Fruit fly (Drosophila melanogaster): ENCODE measurements around the gene Or85b.

Gene Or85b

DNA sequence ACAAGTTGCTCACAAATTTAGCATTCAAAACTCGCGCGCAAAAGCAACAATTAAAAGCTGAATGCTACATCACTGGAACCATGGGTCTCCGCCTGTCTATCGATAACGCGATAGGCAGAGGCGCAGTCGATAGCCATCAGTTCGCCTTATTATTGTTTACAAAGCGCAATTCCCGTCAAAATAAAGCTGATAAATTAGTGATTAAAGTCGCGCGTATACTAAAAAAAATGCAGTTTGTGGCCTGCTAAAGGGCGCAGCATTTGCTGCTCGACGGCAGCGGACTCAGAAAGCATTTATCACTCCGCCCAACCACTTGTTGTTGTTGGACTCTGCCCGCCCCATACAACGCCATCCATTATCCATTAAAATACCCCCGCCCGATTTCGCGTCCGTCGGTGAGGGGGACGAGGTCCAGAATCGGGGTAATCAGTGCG, 6.6 kb upstream of the Or85b start, which contains the start of gene CG11737 (continued):
- TF ChIP-seq Hr39 (GFP tag; optimal IDR thresholded peaks at IDR 0.05) (no peak), CG10669 (GFP tag; optimal IDR thresholded peaks at IDR 0.05) (peak; percentile 29), cyc (GFP tag; optimal IDR thresholded peaks at IDR 0.05) (no peak), Eip75B (GFP tag; optimal IDR thresholded peaks at IDR 0.05) (no peak), topi (GFP tag; optimal IDR thresholded peaks at IDR 0.05) (no peak), svp (GFP tag) (peak; percentile 64), CG6276 (GFP tag; optimal IDR thresholded peaks at IDR 0.05) (peak; percentile 42), ss (GFP tag; optimal IDR thresholded peaks at IDR 0.05) (peak; percentile 47 to 65), pdm3 (GFP tag; optimal IDR thresholded peaks at IDR 0.05) (no peak), Sox14 (GFP tag; optimal IDR thresholded peaks at IDR 0.05) (peak; percentile 37), acj6 (GFP tag; optimal IDR thresholded peaks at IDR 0.05) (no peak), Sox15 (GFP tag; optimal IDR thresholded peaks at IDR 0.05) (no peak), CG8632 (GFP tag; optimal IDR thresholded peaks at IDR 0.05) (no peak), CG1621 (tag; optimal IDR thresholded peaks at IDR 0.05) (peak; percentile 57), lz (GFP tag; optimal IDR thresholded peaks at IDR 0.05) (no peak), CG3919 (GFP tag; optimal IDR thresholded peaks at IDR 0.05) (peak; percentile 26), eg (GFP tag; IDR thresholded peaks at IDR 0.05) (no peak), Sox102F (GFP tag; optimal IDR thresholded peaks at IDR 0.05) (no peak), Blimp-1 (GFP tag; optimal IDR thresholded peaks at IDR 0.05) (no peak), Smox (GFP tag; optimal IDR thresholded peaks at IDR 0.05) (no peak), fd59A (GFP tag; optimal IDR thresholded peaks at IDR 0.05) (no peak), CG32006 (GFP tag; optimal IDR thresholded peaks at IDR 0.05) (peak; percentile 27), Ets21C (GFP tag; optimal IDR thresholded peaks at IDR 0.05) (no peak), CG6854 (GFP tag; optimal IDR thresholded peaks at IDR 0.05) (no peak), fkh (GFP tag; optimal IDR thresholded peaks at IDR 0.05) (peak; percentile 93), vri (GFP tag; optimal IDR thresholded peaks at IDR 0.05) (peak; percentile 25), dsx (GFP tag; optimal IDR thresholded peaks at IDR 0.05; ENCODE audit: poor library complexity, severe bottlenecking) (no peak), OdsH (GFP tag; optimal IDR thresholded peaks at IDR 0.05) (no peak), Gug (GFP tag; IDR thresholded peaks at IDR 0.05) (peak; percentile 9; the same call in 1 of the 2 replicates), salr (GFP tag; optimal IDR thresholded peaks at IDR 0.05) (no peak), CG8319 (GFP tag; optimal IDR thresholded peaks at IDR 0.05) (peak; percentile 30), CG11294 (GFP tag; IDR thresholded peaks at IDR 0.05) (no peak), CG11762 (GFP tag; optimal IDR thresholded peaks at IDR 0.05; ENCODE audit: insufficient read depth) (peak; percentile 12), fd85E (GFP tag; optimal IDR thresholded peaks at IDR 0.05) (no peak), CG7368 (GFP tag; optimal IDR thresholded peaks at IDR 0.05) (no peak), Hr38 (GFP tag; optimal IDR thresholded peaks at IDR 0.05) (no peak), CG8119 (GFP tag; IDR thresholded peaks at IDR 0.05) (peak; percentile 20; the same call in 1 of the 3 replicates), CG6163 (GFP tag; IDR thresholded peaks at IDR 0.05) (no peak), CG9139 (GFP tag; optimal IDR thresholded peaks at IDR 0.05) (peak; percentile 56), CG15336 (GFP tag; IDR thresholded peaks at IDR 0.05) (no peak), CG31627 (GFP tag; optimal IDR thresholded peaks at IDR 0.05) (no peak), Eip78C (GFP tag) (peak; percentile 69)

- TF ChIP-seq dsx (GFP tag; optimal IDR thresholded peaks at IDR 0.05; ENCODE audit: poor library complexity, severe bottlenecking) (no peak), vri (GFP tag; optimal IDR thresholded peaks at IDR 0.05) (no peak), lz (GFP tag; optimal IDR thresholded peaks at IDR 0.05) (no peak), Hr4 (GFP tag; optimal IDR thresholded peaks at IDR 0.05) (no peak)
Observed at dm6 chr3R:8512922-8513321, 1.8 kb upstream of the Or85b start, which contains the start of gene Or85c. Or85c (minus strand) TSS chr3R:8513022.

All from whole organism, prepupa.